Fruit fly (Drosophila melanogaster) whole organism, wandering third instar larva: ENCODE data around the gene CG10311.

Source experiments
- Abd-B ChIP-seq: fragments of >200 bp; optimal IDR thresholded peaks from 2 replicates; lab custom pipeline; 2017; ENCODE audit warnings: missing biosample characterization, missing genetic modification characterization
- Dif ChIP-seq: fragments of 200-275, 200-300 bp; sonication (Bioruptor generic); optimal IDR thresholded peaks from 2 replicates; lab custom pipeline; 2018; ENCODE audit warnings: missing biosample characterization, missing genetic modification characterization; ENCODE audit not compliant: partially characterized antibody
- HLH106 ChIP-seq: fragments of 200-800 bp; optimal IDR thresholded peaks from 3 replicates; lab custom pipeline; 2019; ENCODE audit warnings: missing biosample characterization, mild to moderate bottlenecking, missing genetic modification characterization, moderate library complexity
- Hnf4 ChIP-seq: fragments of 200-800 bp; sonication (Bioruptor generic); optimal IDR thresholded peaks from 2 replicates; lab custom pipeline; 2016; ENCODE audit warnings: missing biosample characterization, mild to moderate bottlenecking, missing genetic modification characterization
- Hr78 ChIP-seq: fragments of >200 bp; optimal IDR thresholded peaks from 2 replicates; lab custom pipeline; 2017; ENCODE audit warnings: missing biosample characterization, missing genetic modification characterization
- Myc ChIP-seq: fragments of >200 bp; optimal IDR thresholded peaks from 2 replicates; lab custom pipeline; 2017
- Sp1 ChIP-seq: fragments of 200-800 bp; sonication (Bioruptor generic); optimal IDR thresholded peaks from 3 replicates; lab custom pipeline; 2019; ENCODE audit warnings: missing biosample characterization, mild to moderate bottlenecking, missing genetic modification characterization, moderate library complexity
- brk ChIP-seq: fragments of 200-800 bp; sonication (Bioruptor generic); optimal IDR thresholded peaks from 2 replicates; lab custom pipeline; 2016; ENCODE audit warnings: missing biosample characterization, mild to moderate bottlenecking, missing genetic modification characterization
- dsf ChIP-seq: sonication (Bioruptor generic); optimal IDR thresholded peaks from 2 replicates; lab custom pipeline; 2016; ENCODE audit warnings: missing biosample characterization, missing genetic modification characterization, borderline replicate concordance
- pan ChIP-seq: fragments of >200 bp; optimal IDR thresholded peaks from 2 replicates; lab custom pipeline; 2017
- psq ChIP-seq: fragments of 200-800 bp; sonication (Bioruptor generic); optimal IDR thresholded peaks from 3 replicates; lab custom pipeline; 2017; ENCODE audit warnings: missing biosample characterization, mild to moderate bottlenecking, missing genetic modification characterization, moderate library complexity
- sage ChIP-seq: fragments of 200-800 bp; sonication (Bioruptor generic); optimal IDR thresholded peaks from 2 replicates; lab custom pipeline; 2016; ENCODE audit warnings: missing biosample characterization, mild to moderate bottlenecking, missing genetic modification characterization
- usp ChIP-seq: fragments of >200 bp; optimal IDR thresholded peaks from 2 replicates; lab custom pipeline; 2017; ENCODE audit warnings: missing biosample characterization, missing genetic modification characterization

DNA sequence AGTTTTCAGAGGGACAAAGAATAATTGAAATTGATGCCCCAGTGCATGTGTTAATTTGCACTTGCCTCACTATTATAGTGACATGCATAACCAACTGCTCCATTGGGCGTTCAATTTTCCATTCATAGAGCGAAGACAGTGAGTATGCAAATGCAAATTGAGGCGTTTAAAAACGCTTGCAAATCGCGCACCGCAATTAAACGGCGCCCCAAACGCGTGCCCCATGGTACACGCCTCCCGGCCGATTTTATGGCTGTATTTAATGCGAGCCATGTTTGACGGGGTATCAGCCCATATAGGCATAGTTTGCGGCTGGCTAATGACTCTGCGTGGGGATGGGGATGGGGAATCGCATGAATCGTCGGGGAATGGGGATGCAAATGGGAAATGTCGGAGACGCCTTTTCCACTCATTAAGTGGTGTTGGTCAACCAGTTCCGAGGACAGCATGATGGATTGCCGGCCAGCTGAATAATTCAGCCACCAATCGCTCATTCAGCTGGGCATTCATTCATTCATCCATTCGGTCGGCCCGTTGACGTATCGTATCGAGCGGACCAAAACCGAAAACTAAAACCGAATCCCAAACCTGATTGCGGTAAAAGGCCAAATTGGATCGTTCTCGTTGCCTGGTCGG is 21.3 kb downstream of the CG10311 start:
- TF ChIP-seq usp (GFP tag; lab: Kevin White, UChicago) (no peak), HLH106 (no peak), brk (GFP tag; lab: Kevin White, UChicago) (no peak), pan (no peak), dsf (GFP tag; lab: Kevin White, UChicago) (no peak), Hr78 (no peak), Abd-B (GFP tag; lab: Kevin White, UChicago) (no peak), Hnf4 (GFP tag; lab: Kevin White, UChicago) (no peak), Myc (no peak), psq (no peak), Sp1 (no peak), Dif (GFP tag; lab: Kevin White, UChicago) (no peak), sage (GFP tag; lab: Kevin White, UChicago) (no peak)
